Worm (Caenorhabditis elegans) whole organism, L1 larva: ENCODE measurements around the gene C18E9.2.

Experiments used
- C04F5.9 ChIP-seq: sonication (generic microtip); optimal IDR thresholded peaks from 2 replicates; lab custom pipeline; 2016; ENCODE audit warnings: missing genetic modification characterization, missing compliant biosample characterization
- aly-2 ChIP-seq: fragments of 150-350 bp; optimal IDR thresholded peaks from 2 replicates; lab custom pipeline; 2014; ENCODE audit warnings: missing biosample characterization, missing genetic modification characterization
- ces-1 ChIP-seq: fragments of 150-350 bp; optimal IDR thresholded peaks from 2 replicates; lab custom pipeline; 2014; ENCODE audit warnings: missing biosample characterization, missing genetic modification reagents, missing genetic modification characterization
- fos-1 ChIP-seq: fragments of 150-350 bp; optimal IDR thresholded peaks from 2 replicates; lab custom pipeline; 2014; ENCODE audit warnings: missing biosample characterization, missing genetic modification characterization
- grh-1 ChIP-seq: fragments of 200-800 bp; sonication (Bioruptor generic); IDR thresholded peaks from 2 replicates; pipeline ENCODE4 v1.3.6; 2022; ENCODE audit warnings: missing genetic modification reagents, missing genetic modification characterization, missing compliant biosample characterization
- hlh-4 ChIP-seq: sonication (generic microtip); optimal IDR thresholded peaks from 2 replicates; lab custom pipeline; 2016; ENCODE audit warnings: mild to moderate bottlenecking, missing genetic modification characterization, missing compliant biosample characterization
- lin-13 ChIP-seq: fragments of 150-350 bp; optimal IDR thresholded peaks from 2 replicates; lab custom pipeline; 2014; ENCODE audit warnings: missing biosample characterization, missing genetic modification reagents, missing genetic modification characterization
- lin-15B ChIP-seq: fragments of 150-350 bp; sonication (generic microtip); optimal IDR thresholded peaks from 3 replicates; lab custom pipeline; 2014; ENCODE audit warnings: missing biosample characterization, missing genetic modification characterization
- nhr-71 ChIP-seq: sonication (generic microtip); optimal IDR thresholded peaks from 2 replicates; lab custom pipeline; 2016; ENCODE audit warnings: mild to moderate bottlenecking, missing genetic modification characterization, moderate library complexity, missing compliant biosample characterization
- unc-130 ChIP-seq: fragments of 150-350 bp; optimal IDR thresholded peaks from 2 replicates; lab custom pipeline; 2017; ENCODE audit warnings: missing biosample characterization, missing genetic modification characterization, inconsistent platforms

DNA sequence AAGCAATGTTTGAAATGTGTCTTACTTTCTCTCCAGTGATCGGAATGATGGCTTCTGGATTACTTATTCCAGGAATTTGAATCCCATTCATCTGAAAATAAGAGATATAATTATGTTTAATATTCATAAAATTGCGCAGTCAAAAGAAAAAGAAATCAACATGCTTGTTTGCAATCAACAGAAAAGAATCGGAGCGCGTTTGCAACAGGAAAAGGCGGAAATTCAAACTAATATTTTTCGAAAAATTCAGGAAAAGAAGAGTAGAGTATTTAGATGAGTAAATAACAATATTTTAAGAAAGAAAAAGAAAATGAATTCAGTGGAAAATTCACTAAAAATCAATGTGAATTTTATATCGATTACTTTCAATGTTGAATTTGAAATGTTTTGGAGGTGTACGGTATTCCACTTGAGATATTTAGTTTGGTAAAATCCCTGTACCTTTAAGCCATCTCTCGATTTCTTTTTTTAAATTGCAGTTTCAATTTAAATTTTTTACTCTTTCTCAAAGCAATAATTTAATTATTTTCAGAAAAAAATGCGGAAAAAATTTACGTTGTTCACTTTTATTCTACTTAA is 24.4 kb upstream of the C18E9.2 start, which contains the start of the genes set-17 and T21B10.4:
- TF ChIP-seq grh-1 (GFP tag; lab: Robert Waterston, UW): no peak
- TF ChIP-seq ces-1 (GFP tag; lab: Kevin White, UChicago): no peak
- no peak for TF ChIP-seq fos-1 (tag; lab: Kevin White, UChicago)
- peak; percentile 37 for TF ChIP-seq nhr-71 (tag; lab: Kevin White, UChicago)
- TF ChIP-seq aly-2 (tag; lab: Kevin White, UChicago): no peak
- no peak for TF ChIP-seq lin-13 (GFP tag; lab: Kevin White, UChicago)
- no peak for TF ChIP-seq unc-130
- no peak for TF ChIP-seq C04F5.9 (tag; lab: Kevin White, UChicago)
- TF ChIP-seq lin-15B (tag; lab: Kevin White, UChicago): no peak
- no peak for TF ChIP-seq hlh-4
